Fruit fly (Drosophila melanogaster) whole organism, prepupa: ENCODE measurements around the gene CG4374.

ENCODE experiments used
- CG10631 ChIP-seq: fragments of 200-800 bp; sonication (Bioruptor generic); optimal IDR thresholded peaks from 2 replicates; lab custom pipeline; 2016; ENCODE audit warnings: missing biosample characterization, missing genetic modification characterization
- CG10669 ChIP-seq: fragments of 200-800 bp; sonication (Bioruptor generic); optimal IDR thresholded peaks from 3 replicates; lab custom pipeline; 2018; ENCODE audit warnings: missing biosample characterization, mild to moderate bottlenecking, missing genetic modification characterization, moderate library complexity
- CG11294 ChIP-seq: fragments of 200-800 bp; sonication (Bioruptor generic); IDR thresholded peaks from 2 replicates; pipeline ENCODE4 v1.3.6; 2022; ENCODE audit warnings: missing biosample characterization, missing genetic modification characterization
- CG11762 ChIP-seq: fragments of 200-800 bp; sonication (Bioruptor generic); optimal IDR thresholded peaks from 3 replicates; lab custom pipeline; 2016; ENCODE audit warnings: missing biosample characterization, missing genetic modification characterization; ENCODE audit not compliant: insufficient read depth
- CG1621 ChIP-seq: fragments of 200-800 bp; sonication (Bioruptor generic); optimal IDR thresholded peaks from 3 replicates; lab custom pipeline; 2018; ENCODE audit warnings: missing biosample characterization, mild to moderate bottlenecking, missing genetic modification characterization
- CG16779 ChIP-seq: fragments of 200-800 bp; sonication (Bioruptor generic); optimal IDR thresholded peaks from 3 replicates; lab custom pipeline; 2017; ENCODE audit warnings: missing biosample characterization, mild to moderate bottlenecking, missing genetic modification characterization
- CG31627 ChIP-seq: fragments of 200-800 bp; sonication (Bioruptor generic); optimal IDR thresholded peaks from 3 replicates; lab custom pipeline; 2016; ENCODE audit warnings: missing biosample characterization, missing genetic modification characterization
- CG32006 ChIP-seq: fragments of 200-800 bp; sonication (Bioruptor generic); optimal IDR thresholded peaks from 3 replicates; lab custom pipeline; 2017; ENCODE audit warnings: missing biosample characterization, mild to moderate bottlenecking, missing genetic modification characterization
- CG4318 ChIP-seq: fragments of 200-800 bp; sonication (Bioruptor generic); optimal IDR thresholded peaks from 3 replicates; lab custom pipeline; 2017; ENCODE audit warnings: missing biosample characterization, mild to moderate bottlenecking, missing genetic modification characterization
- CG6163 ChIP-seq: fragments of 200-800 bp; sonication (Bioruptor generic); IDR thresholded peaks from 3 replicates; pipeline ENCODE4 v1.3.6; 2022; ENCODE audit warnings: missing biosample characterization, missing genetic modification characterization
- CG6276 ChIP-seq: fragments of 200-800 bp; sonication (Bioruptor generic); optimal IDR thresholded peaks from 2 replicates; lab custom pipeline; 2017; ENCODE audit warnings: missing biosample characterization, mild to moderate bottlenecking, missing genetic modification characterization
- CG6792 ChIP-seq: fragments of 200-800 bp; sonication (Bioruptor generic); optimal IDR thresholded peaks from 3 replicates; lab custom pipeline; 2016; ENCODE audit warnings: missing biosample characterization, missing genetic modification characterization
- CG6808 ChIP-seq: fragments of 200-800 bp; sonication (Bioruptor generic); optimal IDR thresholded peaks from 3 replicates; lab custom pipeline; 2017; ENCODE audit warnings: missing biosample characterization, missing genetic modification characterization, mild to moderate bottlenecking, moderate library complexity, missing genetic modification reagents
- CG7368 ChIP-seq: fragments of 200-800 bp; sonication (Bioruptor generic); optimal IDR thresholded peaks from 3 replicates; lab custom pipeline; 2016; ENCODE audit warnings: missing biosample characterization, missing genetic modification characterization
- CG8119 ChIP-seq: fragments of 200-800 bp; sonication (Bioruptor generic); IDR thresholded peaks from 3 replicates; pipeline ENCODE4 v1.3.6; 2022; ENCODE audit warnings: missing biosample characterization, missing genetic modification characterization
- CG9139 ChIP-seq: fragments of 200-800 bp; sonication (Bioruptor generic); optimal IDR thresholded peaks from 3 replicates; lab custom pipeline; 2017; ENCODE audit warnings: missing biosample characterization, mild to moderate bottlenecking, missing genetic modification characterization
- Eip78C ChIP-seq: fragments of 200-800 bp; sonication (Bioruptor generic); peaks from one replicate; lab custom pipeline; 2016; ENCODE audit warnings: missing biosample characterization, missing genetic modification characterization
- Eip93F ChIP-seq: fragments of 200-800 bp; sonication (Bioruptor generic); optimal IDR thresholded peaks from 2 replicates; lab custom pipeline; 2016; ENCODE audit warnings: missing biosample characterization, mild to moderate bottlenecking, missing genetic modification characterization
- Gug ChIP-seq: fragments of 200-800 bp; sonication (Bioruptor generic); IDR thresholded peaks from 2 replicates; pipeline ENCODE4 v1.3.6; 2022; ENCODE audit warnings: missing biosample characterization, missing genetic modification characterization
- Hr38 ChIP-seq: sonication (Bioruptor generic); optimal IDR thresholded peaks from 2 replicates; lab custom pipeline; 2016; ENCODE audit warnings: missing biosample characterization, missing genetic modification characterization
- Hr39 ChIP-seq: fragments of 200-800 bp; sonication (Bioruptor generic); optimal IDR thresholded peaks from 2 replicates; lab custom pipeline; 2016; ENCODE audit warnings: missing biosample characterization, missing genetic modification characterization
- Lpt ChIP-seq: fragments of 200-800 bp; sonication (Bioruptor generic); optimal IDR thresholded peaks from 3 replicates; lab custom pipeline; 2016; ENCODE audit warnings: missing biosample characterization, missing genetic modification characterization
- Met ChIP-seq: fragments of 200-800 bp; sonication (Bioruptor generic); optimal IDR thresholded peaks from 3 replicates; lab custom pipeline; 2016; ENCODE audit warnings: missing biosample characterization, missing genetic modification characterization
- OdsH ChIP-seq: fragments of 200-800 bp; sonication (Bioruptor generic); optimal IDR thresholded peaks from 3 replicates; lab custom pipeline; 2016; ENCODE audit warnings: missing biosample characterization, missing genetic modification characterization
- Smox ChIP-seq: fragments of 200-800 bp; sonication (Bioruptor generic); optimal IDR thresholded peaks from 3 replicates; lab custom pipeline; 2016; ENCODE audit warnings: missing biosample characterization, missing genetic modification characterization
- Sox102F ChIP-seq: fragments of 200-800 bp; sonication (Bioruptor generic); optimal IDR thresholded peaks from 2 replicates; lab custom pipeline; 2016; ENCODE audit warnings: missing biosample characterization, mild to moderate bottlenecking, missing genetic modification characterization
- Sox14 ChIP-seq: fragments of 200-800 bp; sonication (Bioruptor generic); optimal IDR thresholded peaks from 3 replicates; lab custom pipeline; 2016; ENCODE audit warnings: missing biosample characterization, missing genetic modification characterization
- Sox15 ChIP-seq: fragments of 200-800 bp; sonication (Bioruptor generic); optimal IDR thresholded peaks from 3 replicates; lab custom pipeline; 2016; ENCODE audit warnings: missing biosample characterization, missing genetic modification characterization
- achi ChIP-seq: fragments of 200-800 bp; sonication (Bioruptor generic); optimal IDR thresholded peaks from 3 replicates; lab custom pipeline; 2016; ENCODE audit warnings: missing biosample characterization, missing genetic modification characterization
- acj6 ChIP-seq: fragments of 200-800 bp; sonication (Bioruptor generic); optimal IDR thresholded peaks from 3 replicates; lab custom pipeline; 2016; ENCODE audit warnings: missing biosample characterization, missing genetic modification characterization
- cyc ChIP-seq: fragments of 200-800 bp; sonication (Bioruptor generic); optimal IDR thresholded peaks from 3 replicates; lab custom pipeline; 2016; ENCODE audit warnings: missing biosample characterization, missing genetic modification characterization
- dac ChIP-seq: fragments of 200-800 bp; sonication (Bioruptor generic); optimal IDR thresholded peaks from 2 replicates; lab custom pipeline; 2017; ENCODE audit warnings: missing biosample characterization, mild to moderate bottlenecking, missing genetic modification characterization
- dsx ChIP-seq: fragments of 200-800 bp; optimal IDR thresholded peaks from 3 replicates; lab custom pipeline; 2019; ENCODE audit warnings: missing biosample characterization, mild to moderate bottlenecking, missing genetic modification characterization, moderate library complexity; ENCODE audit not compliant: poor library complexity, severe bottlenecking
- esn ChIP-seq: fragments of 200-800 bp; sonication (Bioruptor generic); optimal IDR thresholded peaks from 2 replicates; lab custom pipeline; 2016; ENCODE audit warnings: missing biosample characterization, mild to moderate bottlenecking, missing genetic modification characterization, moderate library complexity
- fd59A ChIP-seq: fragments of 200-800 bp; sonication (Bioruptor generic); optimal IDR thresholded peaks from 2 replicates; lab custom pipeline; 2017; ENCODE audit warnings: missing biosample characterization, mild to moderate bottlenecking, missing genetic modification characterization, missing genetic modification reagents
- fd85E ChIP-seq: fragments of 200-800 bp; sonication (Bioruptor generic); optimal IDR thresholded peaks from 3 replicates; lab custom pipeline; 2016; ENCODE audit warnings: missing biosample characterization, missing genetic modification characterization
- fkh ChIP-seq: fragments of 200-800 bp; sonication (Bioruptor generic); optimal IDR thresholded peaks from 3 replicates; lab custom pipeline; 2017; ENCODE audit warnings: missing biosample characterization, mild to moderate bottlenecking, missing genetic modification characterization, moderate library complexity
- lz ChIP-seq: fragments of 200-800 bp; sonication (Bioruptor generic); optimal IDR thresholded peaks from 3 replicates; lab custom pipeline; 2016; ENCODE audit warnings: missing biosample characterization, missing genetic modification characterization
- net ChIP-seq: fragments of 200-800 bp; sonication (Bioruptor generic); optimal IDR thresholded peaks from 3 replicates; lab custom pipeline; 2016; ENCODE audit warnings: missing biosample characterization, missing genetic modification characterization
- spab ChIP-seq: fragments of 200-800 bp; sonication (Bioruptor generic); optimal IDR thresholded peaks from 2 replicates; lab custom pipeline; 2017; ENCODE audit warnings: missing biosample characterization, mild to moderate bottlenecking, missing genetic modification characterization, missing genetic modification reagents
- svp ChIP-seq: fragments of 200-800 bp; sonication (Bioruptor generic); peaks from one replicate; lab custom pipeline; 2016; ENCODE audit warnings: missing biosample characterization, missing genetic modification characterization
- vri ChIP-seq: fragments of 200-800 bp; sonication (Bioruptor generic); optimal IDR thresholded peaks from 3 replicates; lab custom pipeline; 2016; ENCODE audit warnings: missing biosample characterization, mild to moderate bottlenecking, missing genetic modification characterization

The CG4374 gene

DNA sequence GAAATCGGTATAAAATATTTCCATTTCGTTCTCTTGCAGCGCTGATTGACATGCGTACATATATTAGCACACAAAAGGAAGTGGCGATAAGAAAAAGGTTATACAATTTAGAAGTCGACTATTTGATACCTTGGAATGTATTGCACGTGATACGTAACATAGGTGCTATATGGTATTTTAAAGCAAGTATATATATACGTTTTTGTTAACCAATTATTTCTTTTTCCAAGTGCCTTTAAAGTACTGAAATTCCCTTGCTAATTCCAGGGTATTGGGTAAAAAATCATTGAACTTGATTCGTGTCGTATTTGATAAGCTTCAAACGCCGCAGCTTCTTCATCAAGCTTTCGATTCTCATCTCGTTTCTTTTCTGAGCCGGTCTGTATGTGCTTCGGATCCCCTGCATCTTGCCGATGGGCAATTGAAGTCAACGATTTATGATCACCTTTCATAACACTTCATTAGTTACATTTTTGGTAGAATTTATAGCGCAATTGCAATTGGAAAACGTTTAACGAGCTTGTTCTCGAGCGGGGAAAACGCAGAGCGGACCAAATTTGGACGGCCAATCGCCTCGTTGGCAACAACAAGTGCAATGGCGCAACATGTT is 108.5 kb downstream of the CG4374 start, which contains the start of gene CG4408 (continued):
- TF ChIP-seq CG4318 (GFP tag; lab: Kevin White, UChicago) (peak; percentile 29), OdsH (GFP tag; lab: Kevin White, UChicago) (peak; percentile 83), Hr39 (peak; percentile 94), Met (GFP tag; lab: Kevin White, UChicago) (peak; percentile 91), fd85E (GFP tag; lab: Kevin White, UChicago) (peak; percentile 37), fkh (GFP tag; lab: Kevin White, UChicago) (no peak), CG9139 (GFP tag; lab: Kevin White, UChicago) (no peak), fd59A (GFP tag; lab: Kevin White, UChicago) (peak; percentile 8), CG7368 (peak; percentile 75), Sox14 (GFP tag; lab: Kevin White, UChicago) (peak; percentile 87), CG31627 (GFP tag; lab: Kevin White, UChicago) (peak; percentile 94), lz (GFP tag; lab: Kevin White, UChicago) (peak; percentile 91), CG6792 (GFP tag; lab: Kevin White, UChicago) (peak; percentile 85), CG11294 (GFP tag; lab: Robert Waterston, UW) (peak; percentile 43; the same call in 1 of the 2 replicates), CG6163 (GFP tag; lab: Robert Waterston, UW) (peak; percentile 83), CG32006 (peak; percentile 73), CG6276 (GFP tag; lab: Kevin White, UChicago) (peak; percentile 52), spab (GFP tag; lab: Kevin White, UChicago) (peak; percentile 52), Eip78C (peak; percentile 85), achi (peak; percentile 69), Eip93F (GFP tag; lab: Kevin White, UChicago) (peak; percentile 30), Gug (GFP tag; lab: Robert Waterston, UW) (peak; percentile 71), Smox (GFP tag; lab: Kevin White, UChicago) (peak; percentile 89), acj6 (GFP tag; lab: Kevin White, UChicago) (peak; percentile 84), CG10631 (GFP tag; lab: Kevin White, UChicago) (peak; percentile 73), Sox102F (GFP tag; lab: Kevin White, UChicago) (peak; percentile 91), esn (GFP tag; lab: Kevin White, UChicago) (peak; percentile 93), vri (GFP tag; lab: Kevin White, UChicago) (peak; percentile 89), dac (no peak), CG1621 (tag; lab: Kevin White, UChicago) (peak; percentile 49), CG8119 (GFP tag; lab: Robert Waterston, UW) (peak; percentile 51; the same call in 2 of the 3 replicates), svp (GFP tag; lab: Kevin White, UChicago) (peak; percentile 97), net (GFP tag; lab: Kevin White, UChicago) (peak; percentile 61), CG10669 (GFP tag; lab: Kevin White, UChicago) (peak; percentile 69), Sox15 (GFP tag; lab: Kevin White, UChicago) (peak; percentile 69), CG11762 (peak; percentile 55)

DNA sequence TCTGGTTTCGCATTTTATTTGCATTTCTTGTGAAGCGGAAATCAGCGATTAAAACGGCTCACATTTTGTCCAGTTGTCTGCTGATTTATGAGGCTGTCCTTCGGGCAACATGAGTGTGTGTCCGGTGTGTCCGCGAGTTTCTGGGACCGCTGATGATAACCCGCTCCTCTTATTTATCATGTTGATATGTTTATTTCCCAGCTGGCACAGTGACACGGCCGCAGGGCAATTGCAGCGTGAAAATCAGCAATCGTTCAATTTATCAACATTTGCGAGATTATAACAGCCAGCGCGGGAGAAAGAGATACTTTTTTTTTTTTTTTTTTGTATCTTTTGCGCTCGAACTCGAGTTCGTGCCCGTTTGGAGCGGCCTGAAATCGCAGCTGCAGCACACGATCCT is 111.7 kb downstream of the CG4374 start:
- TF ChIP-seq CG16779 (tag; lab: Kevin White, UChicago) (no peak), Sox15 (GFP tag; lab: Kevin White, UChicago) (no peak), svp (GFP tag; lab: Kevin White, UChicago) (peak; percentile 94), CG6808 (GFP tag; lab: Kevin White, UChicago) (no peak), dsx (GFP tag; lab: Kevin White, UChicago) (no peak), Lpt (GFP tag; lab: Kevin White, UChicago) (no peak), cyc (GFP tag; lab: Kevin White, UChicago) (no peak), Hr38 (GFP tag; lab: Kevin White, UChicago) (no peak)
